Worm (Caenorhabditis elegans) whole organism, L2 larva: ENCODE results near the gene clc-26.

Source experiments
- Y55F3AM.14 ChIP-seq: fragments of 200-800 bp; sonication (Bioruptor generic); optimal IDR thresholded peaks from 2 replicates; lab custom pipeline; 2018; ENCODE audit warnings: mild to moderate bottlenecking, missing genetic modification characterization, missing compliant biosample characterization
- aly-2 ChIP-seq: fragments of 150-350 bp; optimal IDR thresholded peaks from 2 replicates; lab custom pipeline; 2014; ENCODE audit warnings: missing biosample characterization, missing genetic modification characterization
- blmp-1 ChIP-seq: sonication (generic microtip); optimal IDR thresholded peaks from 2 replicates; lab custom pipeline; 2017; ENCODE audit warnings: missing genetic modification characterization, mild to moderate bottlenecking, missing compliant biosample characterization, antibody characterized with exemption, moderate library complexity; ENCODE audit not compliant: insufficient read depth
- ceh-82 ChIP-seq: fragments of 150-350 bp; optimal IDR thresholded peaks from 2 replicates; lab custom pipeline; 2014; ENCODE audit warnings: missing biosample characterization, missing genetic modification characterization
- nhr-10 ChIP-seq: sonication (generic microtip); optimal IDR thresholded peaks from 2 replicates; lab custom pipeline; 2017; ENCODE audit warnings: missing biosample characterization, missing genetic modification characterization

The clc-26 gene

DNA sequence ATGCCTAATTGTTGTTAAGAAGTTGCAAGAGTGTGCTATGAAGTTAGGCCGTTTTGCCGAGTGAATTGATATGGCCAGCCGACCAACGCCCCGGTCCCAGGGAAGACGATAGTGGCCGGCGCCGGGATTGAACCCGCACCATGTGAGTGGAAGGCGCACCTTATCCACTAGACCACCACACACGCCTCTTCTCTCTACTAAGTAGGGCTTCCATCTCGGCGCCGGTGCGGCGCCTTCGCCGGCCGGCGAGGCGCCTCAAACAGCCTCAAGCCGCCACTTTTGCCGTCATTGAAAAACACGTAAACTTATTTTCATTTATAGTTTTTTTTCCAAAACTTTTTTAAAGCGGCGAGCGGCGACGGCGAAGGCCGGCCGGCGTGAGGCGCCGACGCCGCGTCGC is 52.0 kb downstream of the clc-26 start:
- no peak for TF ChIP-seq aly-2 (tag; lab: Kevin White, UChicago)
- TF ChIP-seq ceh-82 (tag; lab: Kevin White, UChicago) = no peak
- TF ChIP-seq nhr-10 = no peak
- TF ChIP-seq blmp-1 (tag; lab: Kevin White, UChicago) = no peak
- no peak for TF ChIP-seq Y55F3AM.14 (GFP tag; lab: Kevin White, UChicago)
